Fruit fly (Drosophila melanogaster): ENCODE results near the gene Rbp4.

DNA sequence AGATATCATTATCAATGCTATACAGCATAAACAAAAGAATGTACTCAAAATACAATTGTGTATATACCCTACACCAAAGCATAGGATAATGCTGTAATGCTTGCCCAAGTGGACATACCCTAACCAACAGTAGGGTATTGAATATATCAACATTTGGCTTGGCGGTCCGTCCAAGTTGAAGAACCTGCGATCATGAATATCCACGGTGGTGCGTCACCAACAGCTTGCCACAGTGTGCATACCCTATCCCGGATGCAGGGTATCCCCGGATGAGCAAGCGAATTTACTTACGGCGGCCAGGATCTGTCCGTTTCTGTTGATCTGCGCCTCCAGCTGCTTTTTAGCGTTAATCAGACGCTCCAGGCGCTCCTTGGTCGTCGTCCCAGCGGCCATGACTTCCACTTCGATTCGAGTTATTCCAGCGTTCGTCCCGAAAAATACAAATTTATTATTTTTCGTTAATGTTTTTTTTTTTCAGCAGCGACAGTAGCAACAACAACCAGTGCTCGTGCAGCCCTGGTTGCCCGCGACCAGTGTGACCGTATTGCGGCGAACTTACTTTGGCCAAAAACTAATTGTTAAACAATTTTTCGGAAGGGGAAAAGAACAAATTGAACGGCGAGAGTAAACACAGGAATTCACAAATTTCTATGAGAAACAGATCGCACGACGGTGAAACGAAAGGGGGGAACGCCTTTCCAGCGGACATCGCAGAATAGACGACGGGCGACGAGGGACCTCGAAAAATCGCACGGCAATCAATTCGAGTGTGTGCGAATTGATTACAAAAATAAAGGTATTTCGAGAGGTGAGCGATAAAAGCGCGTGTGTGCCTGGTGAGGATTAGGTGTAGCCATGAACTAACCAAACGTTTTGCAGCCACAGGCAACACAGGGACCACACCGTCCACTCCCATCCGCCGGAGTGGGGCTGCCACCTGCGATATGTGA is 20.2 kb upstream of the Rbp4 start, which contains the start of the genes Lkb1 and CG9588:
- TF ChIP-seq CG8478 (optimal IDR thresholded peaks at IDR 0.05) (no peak), CTCF (optimal IDR thresholded peaks at IDR 0.05) (peak; percentile 17 to 31)

Data from S2 (cell line).